Worm (Caenorhabditis elegans) whole organism, dauer: Measurements from ENCODE around the gene C42D4.13.

Experiments
- unc-62 ChIP-seq: sonication (generic microtip); optimal IDR thresholded peaks from 2 replicates; lab custom pipeline; 2017; ENCODE audit warnings: missing biosample characterization, missing genetic modification reagents, missing genetic modification characterization

Gene C42D4.13

DNA sequence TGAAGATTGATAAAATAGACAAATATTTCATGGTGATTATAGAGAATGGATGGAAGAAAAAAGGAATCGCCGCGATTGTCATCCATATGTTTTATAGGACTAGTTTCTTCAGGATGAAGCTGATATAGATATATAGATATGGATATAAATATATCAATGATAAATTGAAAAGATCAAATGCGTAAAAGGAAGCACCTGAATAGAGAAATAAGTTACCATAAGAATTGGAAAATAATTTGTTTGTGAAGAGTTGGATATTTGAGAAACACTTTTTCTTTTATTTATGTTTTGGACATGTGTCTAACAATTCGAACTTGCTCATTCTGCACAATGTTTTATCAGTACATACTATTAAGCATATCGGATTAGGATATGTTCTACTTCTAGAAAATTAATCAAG, at the start of gene C42D4.13:
TSS of gene C42D4.13 (minus strand) at position 101 of the 400 bp plus-strand sequence.
- TF ChIP-seq unc-62 (GFP tag; lab: Kevin White, UChicago) = no peak

DNA sequence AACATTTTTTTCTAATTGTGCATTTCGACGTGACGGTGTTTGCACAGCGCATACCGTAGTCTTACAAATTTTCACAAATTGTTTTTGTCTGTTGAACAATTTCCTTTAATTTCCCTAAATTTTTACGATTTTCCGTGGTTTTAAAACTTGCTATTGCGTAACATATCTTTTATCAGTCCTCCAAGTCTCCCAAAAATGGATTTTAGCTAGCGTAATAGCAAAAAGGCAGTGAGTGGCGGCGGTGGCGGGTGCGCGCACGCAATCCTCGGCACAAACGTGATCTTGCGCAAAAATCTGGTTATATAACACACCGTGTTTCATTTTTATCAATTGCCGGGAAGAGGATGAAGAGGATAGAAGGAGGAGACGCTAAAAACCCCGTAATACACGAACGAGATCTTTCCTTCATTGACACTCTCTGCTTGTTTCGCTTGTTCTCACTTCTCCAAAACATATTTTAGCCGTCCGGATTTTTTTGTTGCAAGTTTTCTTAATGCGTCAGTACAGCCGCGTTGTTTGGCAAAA, 48.4 kb upstream of the C42D4.13 start:
- TF ChIP-seq unc-62 (GFP tag; lab: Kevin White, UChicago) = no peak

DNA sequence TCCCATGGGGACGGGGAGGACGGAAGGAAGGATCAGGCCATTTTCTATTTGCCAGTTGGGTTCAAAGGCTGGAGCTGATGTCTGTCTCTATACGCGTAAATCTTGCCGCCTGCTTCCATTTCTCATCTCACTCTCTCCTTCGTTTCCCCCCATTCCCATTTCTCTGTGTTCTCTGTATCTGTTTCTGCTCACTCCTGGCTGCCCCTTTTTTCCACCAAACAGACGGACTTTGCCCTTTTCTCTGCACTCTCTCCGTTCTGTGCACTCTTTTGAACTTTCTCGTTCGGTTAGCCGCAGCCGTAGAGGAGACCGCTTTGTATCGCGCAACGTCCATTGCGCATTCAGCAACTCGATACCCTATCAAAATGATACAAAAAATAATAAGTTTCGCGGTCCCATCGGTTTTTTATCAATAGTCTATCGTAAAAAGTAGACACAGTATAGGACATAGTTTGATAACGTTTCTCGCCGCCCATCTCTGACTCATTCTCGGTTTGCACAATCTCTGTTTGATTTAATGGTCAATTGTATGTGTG, 47.5 kb upstream of the C42D4.13 start:
- no peak for TF ChIP-seq unc-62 (GFP tag; lab: Kevin White, UChicago)

- no peak for TF ChIP-seq unc-62 (GFP tag; lab: Kevin White, UChicago)
Observed at ce11 chrIV:7234623-7235022, 46.7 kb upstream of the C42D4.13 start.

DNA sequence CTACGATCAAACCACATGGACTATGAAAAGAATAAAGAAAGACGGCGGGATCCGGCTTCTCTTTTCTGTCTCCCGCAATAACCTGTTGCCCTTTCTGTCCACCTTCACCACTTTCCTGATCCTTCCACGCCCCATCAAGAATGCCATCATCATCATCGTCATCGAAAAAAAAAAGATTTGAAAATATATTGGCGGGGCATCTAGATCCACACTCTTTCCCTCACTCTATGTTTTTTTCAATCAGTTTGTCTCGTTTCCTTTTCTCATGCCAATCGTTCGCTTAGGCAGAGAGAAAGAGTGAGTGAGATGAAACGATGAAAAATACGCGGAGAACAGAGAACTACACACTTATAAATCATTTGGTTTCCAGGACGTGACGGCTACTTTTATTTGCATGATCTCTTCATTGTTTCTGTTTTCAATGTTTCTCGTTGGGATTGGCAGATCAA, 45.7 kb upstream of the C42D4.13 start:
- no peak for TF ChIP-seq unc-62 (GFP tag; lab: Kevin White, UChicago)

ce11 chrIV:7230935-7231334, 43.0 kb upstream of the C42D4.13 start, which contains the start of gene D2024.4:
Gene D2024.4 (plus strand): TSS chrIV:7231235.
- no peak for TF ChIP-seq unc-62 (GFP tag; lab: Kevin White, UChicago)

DNA sequence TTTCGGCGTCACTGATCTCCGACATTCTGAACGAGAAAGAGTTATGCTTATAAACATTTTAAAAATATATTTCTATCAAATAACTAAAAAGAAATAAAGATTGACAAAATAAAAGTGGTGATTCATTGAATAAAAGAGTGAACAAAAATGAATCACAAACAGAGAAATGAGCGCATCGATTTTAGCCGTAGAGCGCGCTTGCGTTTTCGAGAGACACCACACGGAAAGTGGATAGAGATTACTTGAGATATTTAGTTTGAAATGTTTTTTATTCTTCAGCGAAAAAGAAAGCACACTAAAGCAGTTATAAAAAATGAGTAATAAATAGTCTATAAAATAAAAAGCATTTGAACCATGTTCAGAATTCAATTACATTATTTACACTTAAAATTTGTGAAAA, 42.3 kb upstream of the C42D4.13 start, which contains the start of gene cap-1:
TSS of gene cap-1 (minus strand) at position 26 of the 400 bp plus-strand sequence.
- no peak for TF ChIP-seq unc-62 (GFP tag; lab: Kevin White, UChicago)

DNA sequence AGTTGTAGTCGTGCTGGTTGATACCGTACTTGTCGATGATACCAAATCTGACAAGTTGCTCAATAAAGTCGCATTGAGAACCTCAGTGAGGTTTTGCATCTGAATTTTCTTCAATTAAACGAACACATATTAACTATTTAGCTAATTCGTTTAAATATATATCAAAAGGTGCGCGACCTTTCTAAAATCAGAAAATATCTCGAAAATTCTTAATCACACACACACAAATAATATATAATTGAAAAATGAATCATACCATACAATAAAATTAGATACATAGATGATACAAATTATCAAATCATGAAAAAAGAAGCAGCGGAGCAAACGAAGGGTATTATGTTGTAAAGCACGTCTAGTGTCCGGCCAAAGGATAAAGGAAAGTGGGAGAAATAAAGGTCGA, 40.3 kb upstream of the C42D4.13 start, which contains the start of gene D2024.5:
TSS of gene D2024.5 (minus strand) at position 101 of the 400 bp plus-strand sequence.
- TF ChIP-seq unc-62 (GFP tag; lab: Kevin White, UChicago) = no peak

- no peak for TF ChIP-seq unc-62 (GFP tag; lab: Kevin White, UChicago)
Observed at ce11 chrIV:7227072-7227471, 39.1 kb upstream of the C42D4.13 start, which contains the start of gene R13A1.10. Gene R13A1.10 (minus strand): TSS chrIV:7227172.

DNA sequence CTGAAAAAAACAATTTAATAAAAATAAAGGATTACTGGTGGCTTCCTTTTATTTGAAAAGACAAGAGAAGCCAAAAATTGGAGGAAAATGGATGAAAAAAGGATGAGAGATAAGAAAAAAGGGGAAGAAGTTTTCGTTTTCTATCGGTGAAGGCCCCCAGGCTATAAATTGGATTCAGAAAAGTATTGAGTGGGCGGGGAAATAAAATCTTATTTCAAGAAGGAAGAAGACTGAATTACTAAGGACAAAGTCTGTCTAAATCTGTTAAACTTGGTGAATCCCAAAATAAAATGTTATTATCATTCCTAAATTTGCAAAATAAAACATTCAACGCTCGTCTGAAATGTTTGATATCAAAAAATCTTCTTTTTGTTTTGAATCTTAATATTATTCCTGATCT, 34.2 kb upstream of the C42D4.13 start:
- TF ChIP-seq unc-62 (GFP tag; lab: Kevin White, UChicago) = no peak

DNA sequence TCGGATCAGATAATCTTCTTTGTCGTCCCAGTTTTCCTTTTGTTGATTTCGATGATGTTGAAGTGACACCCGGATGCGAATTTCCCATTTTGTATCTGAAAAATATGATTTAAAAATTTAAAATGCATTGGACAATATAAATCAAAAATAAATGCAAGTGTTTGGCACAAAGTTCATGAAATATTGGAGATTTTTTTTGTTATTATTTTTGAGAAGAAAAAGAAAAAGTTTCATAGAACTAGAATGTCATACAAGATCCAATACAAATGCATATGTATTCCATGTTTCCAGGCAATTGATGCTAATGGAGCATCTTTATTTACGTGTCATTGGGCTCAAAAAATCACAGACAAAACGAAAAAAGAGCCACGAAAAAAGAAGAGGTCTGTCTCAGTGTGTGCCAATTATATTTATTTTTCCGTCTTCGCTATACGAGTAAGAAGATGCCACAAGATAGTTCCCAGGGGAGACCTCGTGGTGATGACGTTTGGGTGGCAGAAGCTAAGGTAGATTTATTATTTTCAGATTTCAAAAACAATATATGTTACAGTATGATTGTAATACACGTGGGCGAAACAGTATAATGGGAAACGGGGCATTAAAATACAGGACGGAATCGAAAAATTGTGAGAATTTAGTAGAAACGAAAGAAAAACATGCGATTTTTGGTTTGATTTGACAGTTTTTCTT, 31.6 kb upstream of the C42D4.13 start, which contains the start of the genes glb-23 and R13A1.1:
TSS of gene glb-23 (minus strand) at position 101 of the 690 bp plus-strand sequence.
TSS of gene R13A1.1 (plus strand) at position 640 of the 690 bp plus-strand sequence.
- TF ChIP-seq unc-62 (GFP tag; lab: Kevin White, UChicago) = no peak

DNA sequence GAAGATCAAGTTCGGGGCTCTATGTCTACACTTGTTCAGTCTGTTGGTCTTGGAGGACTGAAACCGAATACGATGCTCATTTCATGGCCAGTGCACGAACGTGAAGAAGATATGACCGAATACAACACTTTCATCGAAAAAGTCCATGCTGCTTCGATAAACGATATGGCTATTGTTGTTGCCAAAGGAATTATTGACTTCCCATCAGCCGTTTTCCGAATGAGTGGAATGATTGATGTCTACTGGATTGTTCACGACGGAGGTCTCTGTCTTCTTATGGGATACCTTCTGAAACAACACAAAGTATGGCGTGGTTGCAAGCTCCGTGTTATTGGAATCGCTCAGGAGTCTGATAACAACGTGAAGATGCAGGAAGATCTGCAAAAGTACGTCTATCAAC, 28.3 kb upstream of the C42D4.13 start:
- no peak for TF ChIP-seq unc-62 (GFP tag; lab: Kevin White, UChicago)

DNA sequence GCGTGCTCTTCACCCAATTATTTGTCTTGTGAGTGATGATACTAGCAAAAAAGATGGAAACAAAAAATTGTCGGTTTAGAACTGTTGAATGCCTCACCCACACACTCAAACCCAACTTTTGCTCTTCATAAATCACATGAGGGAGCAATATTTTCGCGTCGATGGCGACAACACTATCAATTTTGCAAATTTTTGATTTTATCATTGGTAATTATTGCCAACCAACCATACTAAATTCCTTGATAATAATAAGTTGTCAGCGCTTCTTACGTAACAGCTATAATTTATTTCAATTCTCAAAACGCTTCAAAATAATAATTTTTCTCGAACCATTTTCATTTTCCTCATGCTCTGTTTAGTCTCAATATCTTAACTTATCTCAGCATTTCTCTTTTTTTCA, 24.8 kb upstream of the C42D4.13 start:
- no peak for TF ChIP-seq unc-62 (GFP tag; lab: Kevin White, UChicago)

- TF ChIP-seq unc-62 (GFP tag; lab: Kevin White, UChicago) = no peak
Observed at ce11 chrIV:7211313-7211712, 23.4 kb upstream of the C42D4.13 start.

ce11 chrIV:7208961-7209360, 21.0 kb upstream of the C42D4.13 start:
- TF ChIP-seq unc-62 (GFP tag; lab: Kevin White, UChicago) = no peak

DNA sequence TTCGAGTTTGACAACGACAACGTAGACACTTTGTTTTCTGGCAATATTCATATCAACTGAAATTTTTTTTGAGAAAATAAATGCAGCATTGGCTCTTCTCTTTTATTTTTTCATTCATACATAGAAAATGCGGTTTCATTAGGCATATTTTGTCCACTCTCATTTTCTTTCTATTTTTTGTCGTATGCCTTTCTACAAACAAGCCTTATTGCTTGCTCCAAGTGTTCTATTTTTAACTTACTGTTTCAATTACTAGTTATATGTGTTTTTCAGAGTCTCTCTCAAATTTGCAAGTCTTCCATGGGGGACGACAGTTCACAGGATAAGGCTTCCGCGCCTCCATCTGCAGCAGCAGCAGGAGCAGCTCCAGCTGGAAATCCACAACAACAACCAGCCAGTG, 18.0 kb upstream of the C42D4.13 start, which contains the start of gene kcc-1:
TSS of gene kcc-1 (plus strand) at position 301 of the 400 bp plus-strand sequence.
- TF ChIP-seq unc-62 (GFP tag; lab: Kevin White, UChicago) = no peak
